Fruit fly (Drosophila melanogaster) whole organism, embryonic: Measurements from ENCODE around the gene kdn.

Source experiments
- Bdp1 ChIP-seq: fragments of 200-800 bp; sonication (Bioruptor generic); optimal IDR thresholded peaks from 3 replicates; lab custom pipeline; 2016; ENCODE audit warnings: missing biosample characterization, missing genetic modification characterization
- Blimp-1 ChIP-seq: fragments of 200-800 bp; sonication (Bioruptor generic); optimal IDR thresholded peaks from 3 replicates; lab custom pipeline; 2018; ENCODE audit warnings: missing biosample characterization, missing genetic modification characterization, mild to moderate bottlenecking, moderate library complexity, missing genetic modification reagents
- CG10959 ChIP-seq: fragments of 200-800 bp; sonication (Bioruptor generic); IDR thresholded peaks from 2 replicates; pipeline ENCODE4 v1.3.6; 2022; ENCODE audit warnings: missing biosample characterization, missing genetic modification characterization
- CG11247 ChIP-seq: fragments of 200-800 bp; sonication (Bioruptor generic); IDR thresholded peaks from 2 replicates; pipeline ENCODE4 v1.3.6; 2022; ENCODE audit warnings: missing biosample characterization, missing genetic modification characterization
- CG11398 ChIP-seq: fragments of 200-800 bp; sonication (Bioruptor generic); optimal IDR thresholded peaks from 2 replicates; lab custom pipeline; 2016; ENCODE audit warnings: missing biosample characterization, missing genetic modification characterization
- CG11695 ChIP-seq: fragments of 200-800 bp; sonication (Bioruptor generic); IDR thresholded peaks from 3 replicates; pipeline ENCODE4 v1.3.6; 2022; ENCODE audit warnings: missing biosample characterization, missing genetic modification characterization
- CG12104 ChIP-seq: fragments of 200-800 bp; sonication (Bioruptor generic); optimal IDR thresholded peaks from 3 replicates; lab custom pipeline; 2016; ENCODE audit warnings: missing biosample characterization, missing genetic modification characterization
- CG13775 ChIP-seq: fragments of 200-800 bp; sonication (Bioruptor generic); optimal IDR thresholded peaks from 3 replicates; lab custom pipeline; 2017; ENCODE audit warnings: missing biosample characterization, mild to moderate bottlenecking, missing genetic modification characterization
- CG14050 ChIP-seq: fragments of 200-800 bp; sonication (Bioruptor generic); IDR thresholded peaks from 3 replicates; pipeline ENCODE4 v1.3.6; 2022; ENCODE audit warnings: missing biosample characterization, missing genetic modification characterization
- CG14667 ChIP-seq: fragments of 200-800 bp; sonication (Bioruptor generic); IDR thresholded peaks from 2 replicates; pipeline ENCODE4 v1.3.6; 2022; ENCODE audit warnings: missing biosample characterization, missing genetic modification characterization
- CG17912 ChIP-seq: fragments of 200-800 bp; sonication (Bioruptor generic); optimal IDR thresholded peaks from 2 replicates; lab custom pipeline; 2018; ENCODE audit warnings: missing biosample characterization, mild to moderate bottlenecking, missing genetic modification characterization
- CG34376 ChIP-seq: fragments of 200-800 bp; sonication (Bioruptor generic); optimal IDR thresholded peaks from 2 replicates; lab custom pipeline; 2018; ENCODE audit warnings: missing biosample characterization, mild to moderate bottlenecking, missing genetic modification characterization
- CG6765 ChIP-seq: fragments of 200-800 bp; sonication (Bioruptor generic); optimal IDR thresholded peaks from 3 replicates; lab custom pipeline; 2017; ENCODE audit warnings: missing biosample characterization, mild to moderate bottlenecking, missing genetic modification characterization
- CG7357 ChIP-seq: fragments of 200-800 bp; sonication (Bioruptor generic); IDR thresholded peaks from 3 replicates; pipeline ENCODE4 v1.3.6; 2022; ENCODE audit warnings: missing biosample characterization, missing genetic modification characterization
- CG7987 ChIP-seq: fragments of 200-800 bp; sonication (Bioruptor generic); optimal IDR thresholded peaks from 2 replicates; lab custom pipeline; 2018; ENCODE audit warnings: missing biosample characterization, mild to moderate bottlenecking, missing genetic modification characterization, moderate library complexity
- CG8388 ChIP-seq: fragments of 200-800 bp; sonication (Bioruptor generic); optimal IDR thresholded peaks from 2 replicates; lab custom pipeline; 2019; ENCODE audit warnings: missing biosample characterization, mild to moderate bottlenecking, missing genetic modification characterization, moderate library complexity
- CG8944 ChIP-seq: fragments of 200-800 bp; sonication (Bioruptor generic); optimal IDR thresholded peaks from 3 replicates; lab custom pipeline; 2016; ENCODE audit warnings: missing biosample characterization, missing genetic modification characterization
- CG9609 ChIP-seq: fragments of 200-800 bp; sonication (Bioruptor generic); optimal IDR thresholded peaks from 3 replicates; lab custom pipeline; 2016; ENCODE audit warnings: missing biosample characterization, missing genetic modification characterization
- Camta ChIP-seq: fragments of 200-800 bp; sonication (Bioruptor generic); optimal IDR thresholded peaks from 2 replicates; lab custom pipeline; 2016; ENCODE audit warnings: missing biosample characterization, missing genetic modification characterization
- D ChIP-seq, 2 experiments: fragments of 200-800 bp in 1 of 2; fragments of >200 bp in 1 of 2; sonication (Bioruptor generic) in 1 of 2; optimal IDR thresholded peaks; 2 replicates in 1 of 2; 3 replicates in 1 of 2; lab custom pipeline; 2017; ENCODE audit warnings: mild to moderate bottlenecking in 1 of 2, missing biosample characterization in 1 of 2, missing genetic modification characterization in 1 of 2, missing genetic modification reagents in 1 of 2
- Dp ChIP-seq: fragments of 200-800 bp; sonication (Bioruptor generic); optimal IDR thresholded peaks from 2 replicates; lab custom pipeline; 2018; ENCODE audit warnings: missing biosample characterization, mild to moderate bottlenecking, missing genetic modification characterization, moderate library complexity
- Dref ChIP-seq: fragments of 200-800 bp; sonication (Bioruptor generic); IDR thresholded peaks from 2 replicates; pipeline ENCODE4 v1.3.6; 2022; ENCODE audit warnings: missing biosample characterization, missing genetic modification characterization
- Eip74EF ChIP-seq, 2 experiments: fragments of 200-800 bp in 1 of 2; fragments of >200 bp in 1 of 2; sonication (Bioruptor generic) in 1 of 2; optimal IDR thresholded peaks; 2 replicates each; lab custom pipeline; 2017 to 2019; ENCODE audit warnings: missing biosample characterization in 2 of 2, missing genetic modification characterization in 2 of 2, mild to moderate bottlenecking in 1 of 2, moderate library complexity in 1 of 2
- Ets97D ChIP-seq: fragments of 200-800 bp; sonication (Bioruptor generic); optimal IDR thresholded peaks from 3 replicates; lab custom pipeline; 2016; ENCODE audit warnings: missing biosample characterization, missing genetic modification characterization
- H2.0 ChIP-seq: fragments of 200-800 bp; sonication (Bioruptor generic); IDR thresholded peaks from 2 replicates; pipeline ENCODE4 v1.3.6; 2022; ENCODE audit warnings: missing biosample characterization, missing genetic modification characterization
- HLH4C ChIP-seq: fragments of 200-800 bp; sonication (Bioruptor generic); IDR thresholded peaks from 3 replicates; pipeline ENCODE4 v1.3.6; 2022; ENCODE audit warnings: missing biosample characterization, missing genetic modification characterization; ENCODE audit not compliant: partially characterized antibody
- Myb ChIP-seq: fragments of 200-800 bp; sonication (Bioruptor generic); optimal IDR thresholded peaks from 2 replicates; lab custom pipeline; 2016; ENCODE audit warnings: missing biosample characterization, missing genetic modification characterization
- Pdp1 ChIP-seq, 2 experiments: fragments of 200-800 bp; sonication (Bioruptor generic); optimal IDR thresholded peaks; 3 replicates each; lab custom pipeline; 2016; ENCODE audit warnings: missing biosample characterization in 2 of 2, missing genetic modification characterization in 2 of 2, mild to moderate bottlenecking in 1 of 2, moderate library complexity in 1 of 2
- Ptx1 ChIP-seq: fragments of 200-800 bp; sonication (Bioruptor generic); IDR thresholded peaks from 2 replicates; pipeline ENCODE4 v1.3.6; 2022; ENCODE audit warnings: missing biosample characterization, missing genetic modification characterization
- TFAM ChIP-seq: fragments of 200-800 bp; sonication (Bioruptor generic); optimal IDR thresholded peaks from 2 replicates; lab custom pipeline; 2017; ENCODE audit warnings: missing biosample characterization, missing genetic modification characterization, inconsistent platforms
- ab ChIP-seq: fragments of 200-800 bp; sonication (Bioruptor generic); optimal IDR thresholded peaks from 2 replicates; lab custom pipeline; 2016; ENCODE audit warnings: missing biosample characterization, missing genetic modification characterization
- ash1 ChIP-seq: fragments of 200-800 bp; sonication (Bioruptor generic); optimal IDR thresholded peaks from 2 replicates; lab custom pipeline; 2018; ENCODE audit warnings: missing biosample characterization, mild to moderate bottlenecking, missing genetic modification characterization
- chif ChIP-seq, 2 experiments: fragments of 200-800 bp; sonication (Bioruptor generic); optimal IDR thresholded peaks; 3 replicates each; lab custom pipeline; 2016; ENCODE audit warnings: missing biosample characterization in 2 of 2, missing genetic modification characterization in 2 of 2
- corto ChIP-seq: fragments of 200-800 bp; sonication (Bioruptor generic); optimal IDR thresholded peaks from 2 replicates; lab custom pipeline; 2016; ENCODE audit warnings: missing biosample characterization, mild to moderate bottlenecking, missing genetic modification characterization, moderate library complexity
- crol ChIP-seq: fragments of 200-800 bp; sonication (Bioruptor generic); IDR thresholded peaks from 2 replicates; pipeline ENCODE4 v1.3.6; 2022; ENCODE audit warnings: missing biosample characterization, missing genetic modification characterization
- dpn ChIP-seq, 2 experiments: fragments of 200-800 bp; sonication (Bioruptor generic); optimal IDR thresholded peaks; 3 replicates each; lab custom pipeline; 2016; ENCODE audit warnings: missing biosample characterization in 2 of 2, missing genetic modification characterization in 2 of 2
- fd96Cb ChIP-seq: fragments of 200-800 bp; sonication (Bioruptor generic); optimal IDR thresholded peaks from 2 replicates; lab custom pipeline; 2018; ENCODE audit warnings: missing biosample characterization, mild to moderate bottlenecking, missing genetic modification characterization, moderate library complexity
- gfzf ChIP-seq: fragments of 200-800 bp; sonication (Bioruptor generic); optimal IDR thresholded peaks from 2 replicates; lab custom pipeline; 2016; ENCODE audit warnings: missing biosample characterization, mild to moderate bottlenecking, missing genetic modification characterization, moderate library complexity
- gsb ChIP-seq: fragments of 200-800 bp; sonication (Bioruptor generic); IDR thresholded peaks from 2 replicates; pipeline ENCODE4 v1.3.6; 2022; ENCODE audit warnings: missing biosample characterization, missing genetic modification characterization
- jigr1 ChIP-seq: fragments of 200-800 bp; sonication (Bioruptor generic); IDR thresholded peaks from 3 replicates; pipeline ENCODE4 v1.3.6; 2022; ENCODE audit warnings: missing biosample characterization, missing genetic modification characterization
- jumu ChIP-seq: fragments of 200-800 bp; sonication (Bioruptor generic); optimal IDR thresholded peaks from 3 replicates; lab custom pipeline; 2016; ENCODE audit warnings: missing biosample characterization, missing genetic modification characterization
- mam ChIP-seq: fragments of 200-800 bp; sonication (Bioruptor generic); optimal IDR thresholded peaks from 3 replicates; lab custom pipeline; 2016; ENCODE audit warnings: missing biosample characterization, missing genetic modification characterization
- p53 ChIP-seq: fragments of 200-800 bp; sonication (Bioruptor generic); optimal IDR thresholded peaks from 2 replicates; lab custom pipeline; 2016; ENCODE audit warnings: missing biosample characterization, missing genetic modification characterization
- ro ChIP-seq: fragments of 200-800 bp; sonication (Bioruptor generic); IDR thresholded peaks from 2 replicates; pipeline ENCODE4 v1.3.6; 2022; ENCODE audit warnings: missing biosample characterization, missing genetic modification characterization
- sens-2 ChIP-seq: fragments of 200-800 bp; sonication (Bioruptor generic); IDR thresholded peaks from 2 replicates; pipeline ENCODE4 v1.3.6; 2022; ENCODE audit warnings: missing biosample characterization, missing genetic modification characterization
- sisA ChIP-seq: fragments of 200-800 bp; sonication (Bioruptor generic); IDR thresholded peaks from 2 replicates; pipeline ENCODE4 v1.3.6; 2022; ENCODE audit warnings: missing biosample characterization, missing genetic modification characterization

The kdn gene

DNA sequence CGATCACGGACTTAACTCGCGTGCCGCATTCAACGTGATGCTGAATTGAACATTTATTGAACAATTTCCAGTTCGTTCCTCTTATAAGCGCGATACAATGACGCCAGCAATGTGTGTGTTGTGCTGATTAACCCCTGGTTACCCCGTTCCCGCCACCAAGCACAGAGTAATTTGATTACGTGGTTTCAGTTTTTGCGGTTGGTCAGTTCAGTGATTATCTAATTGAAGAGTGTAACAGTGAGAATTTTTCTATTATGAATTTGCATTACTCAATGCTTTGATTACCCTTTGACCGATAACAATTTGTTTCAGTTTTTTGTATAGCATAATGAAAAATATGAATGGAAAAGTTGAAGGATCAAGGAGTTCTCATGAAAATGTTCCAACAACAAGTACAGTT, 12.7 kb upstream of the kdn start, which contains the start of gene CG3842:
Gene CG3842 (plus strand): TSS at position 61 of the 400 bp plus-strand sequence.
- TF ChIP-seq jumu (GFP tag; lab: Kevin White, UChicago) (no peak), Pdp1 (GFP tag; optimal IDR thresholded peaks at IDR 0.05; lab: Kevin White, UChicago) (peak in 1 of 2 experiments; percentile 58)

DNA sequence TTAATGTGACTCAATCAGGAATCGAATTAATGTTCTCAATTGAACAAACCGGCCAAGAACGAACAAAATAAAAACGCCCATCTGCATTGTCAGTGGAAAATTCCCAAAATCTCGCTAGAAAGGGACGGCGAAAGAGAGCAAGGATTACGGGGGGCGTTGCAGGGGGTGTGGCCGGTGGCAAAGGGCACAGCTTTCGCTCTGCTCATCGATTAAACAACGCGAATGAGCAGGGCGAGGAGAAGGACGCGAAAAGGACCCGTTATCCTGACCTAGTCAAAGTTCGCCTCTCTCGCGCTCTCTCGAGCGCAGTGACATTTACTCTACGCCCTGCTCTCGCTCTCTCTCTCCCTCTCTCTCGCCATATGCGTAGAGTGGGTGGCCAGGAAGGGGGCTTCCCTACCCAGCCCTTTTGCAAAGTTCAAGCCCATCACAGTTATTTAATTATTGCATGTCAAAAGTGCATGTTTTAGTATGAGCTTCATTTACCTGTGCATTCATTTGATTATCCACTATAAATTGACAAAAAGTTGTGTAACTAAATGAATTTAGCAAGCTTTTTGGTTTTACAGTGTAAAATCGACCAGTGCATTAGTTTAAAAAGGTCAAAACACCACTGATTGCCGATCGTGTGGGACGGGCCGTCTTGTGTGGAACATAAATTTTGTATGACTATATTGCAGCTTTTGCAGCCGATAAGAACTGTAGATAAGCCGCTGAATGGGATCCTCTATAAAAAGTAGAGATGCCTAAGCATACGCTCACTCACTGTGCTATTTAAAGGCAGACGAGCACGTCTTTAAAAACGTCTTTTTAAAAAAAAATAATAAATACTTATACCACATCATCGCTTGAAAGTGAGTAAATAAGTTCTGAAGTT, 11.5 kb upstream of the kdn start:
- no peak for TF ChIP-seq CG6765 (GFP tag; lab: Kevin White, UChicago)
- TF ChIP-seq Camta = no peak
- TF ChIP-seq gfzf = no peak
- TF ChIP-seq p53 (GFP tag; lab: Kevin White, UChicago) = no peak
- TF ChIP-seq fd96Cb (tag; lab: Kevin White, UChicago) = no peak
- no peak for TF ChIP-seq H2.0
- peak; percentile 76 for TF ChIP-seq crol (GFP tag; lab: Robert Waterston, UW)
- TF ChIP-seq CG7357 (GFP tag; lab: Robert Waterston, UW) = no peak
- TF ChIP-seq Eip74EF (GFP tag; optimal IDR thresholded peaks at IDR 0.05; lab: Kevin White, UChicago) = no peak
- TF ChIP-seq gsb (GFP tag; lab: Robert Waterston, UW) = no peak
- TF ChIP-seq Ets97D (GFP tag; lab: Kevin White, UChicago) = no peak
- TF ChIP-seq Myb (GFP tag; lab: Kevin White, UChicago) = no peak
- TF ChIP-seq Dref (GFP tag; lab: Robert Waterston, UW) = no peak
- no peak for TF ChIP-seq CG11398 (GFP tag; lab: Kevin White, UChicago)
- TF ChIP-seq CG34376 (GFP tag; lab: Kevin White, UChicago) = peak; percentile 1
- no peak for TF ChIP-seq dpn (GFP tag; optimal IDR thresholded peaks at IDR 0.05; lab: Kevin White, UChicago)
- TF ChIP-seq CG8388 (GFP tag; lab: Kevin White, UChicago) = no peak
- 0 out of 2 replicates have a peak, but pooled peaks have one; percentile 19 for TF ChIP-seq CG11247 (GFP tag; lab: Robert Waterston, UW)
- 0 out of 3 replicates have a peak, but pooled peaks have one; percentile 16 for TF ChIP-seq CG11695 (GFP tag; lab: Robert Waterston, UW)
- TF ChIP-seq TFAM (GFP tag; lab: Kevin White, UChicago) = no peak
- no peak for TF ChIP-seq corto (GFP tag; lab: Kevin White, UChicago)
- no peak for TF ChIP-seq CG7987 (GFP tag; lab: Kevin White, UChicago)
- no peak for TF ChIP-seq CG12104 (GFP tag; lab: Kevin White, UChicago)
- TF ChIP-seq ash1 (GFP tag; lab: Kevin White, UChicago) = no peak
- no peak for TF ChIP-seq CG14050
- no peak for TF ChIP-seq Bdp1 (GFP tag; lab: Kevin White, UChicago)
- TF ChIP-seq Ptx1 = no peak
- peak; percentile 27 for TF ChIP-seq CG13775 (GFP tag; lab: Kevin White, UChicago)
- TF ChIP-seq Dp (GFP tag; lab: Kevin White, UChicago) = no peak
- TF ChIP-seq jigr1 (GFP tag; lab: Robert Waterston, UW) = no peak
- TF ChIP-seq CG17912 (GFP tag; lab: Kevin White, UChicago) = no peak
- no peak for TF ChIP-seq CG10959 (GFP tag; lab: Robert Waterston, UW)
- no peak for TF ChIP-seq chif (GFP tag; optimal IDR thresholded peaks at IDR 0.05; lab: Kevin White, UChicago)
- TF ChIP-seq CG8944 = peak; percentile 1
- TF ChIP-seq CG9609 (GFP tag; lab: Kevin White, UChicago) = no peak
- no peak for TF ChIP-seq ro
- TF ChIP-seq ab (GFP tag; lab: Kevin White, UChicago) = no peak
- no peak for TF ChIP-seq HLH4C
- TF ChIP-seq mam (GFP tag; lab: Kevin White, UChicago) = peak; percentile 29
- TF ChIP-seq sisA (GFP tag; lab: Robert Waterston, UW) = peak; percentile 42; the same call in 1 of the 2 replicates
- peak; percentile 11 for TF ChIP-seq Blimp-1
- TF ChIP-seq D (optimal IDR thresholded peaks at IDR 0.05; lab: Kevin White, UChicago) = no peak
- no peak for TF ChIP-seq D (GFP tag; optimal IDR thresholded peaks at IDR 0.05; lab: Kevin White, UChicago)
- no peak for TF ChIP-seq sens-2 (GFP tag; lab: Robert Waterston, UW)
- no peak for TF ChIP-seq CG14667 (GFP tag; lab: Robert Waterston, UW)
